Fruit fly (Drosophila melanogaster) whole organism, larva: Measurements from ENCODE around the gene Dip-C.

Experiments used
- noc ChIP-seq: fragments of 200-800 bp; sonication (Bioruptor generic); optimal IDR thresholded peaks from 3 replicates; lab custom pipeline; 2019; ENCODE audit warnings: missing biosample characterization, mild to moderate bottlenecking, missing genetic modification characterization, moderate library complexity

Gene Dip-C

dm6 chr3R:12406235-12407196 lies 7.0 kb downstream of the Dip-C start, which contains the start of gene CG5167:
TSS of gene CG5167 (plus strand) at chr3R:12406532.
- peak; percentile 68 for TF ChIP-seq noc (tag; lab: Kevin White, UChicago)

dm6 chr3R:12405928-12406234 lies 7.7 kb downstream of the Dip-C start, which contains the start of gene Cyp9f2:
TSS of gene Cyp9f2 (minus strand) at chr3R:12406028.
- no peak for TF ChIP-seq noc (tag; lab: Kevin White, UChicago)

dm6 chr3R:12405134-12405533 lies 8.4 kb downstream of the Dip-C start:
- no peak for TF ChIP-seq noc (tag; lab: Kevin White, UChicago)

dm6 chr3R:12402935-12403334 lies 10.6 kb downstream of the Dip-C start:
- peak; percentile 97 for TF ChIP-seq noc (tag; lab: Kevin White, UChicago)

DNA sequence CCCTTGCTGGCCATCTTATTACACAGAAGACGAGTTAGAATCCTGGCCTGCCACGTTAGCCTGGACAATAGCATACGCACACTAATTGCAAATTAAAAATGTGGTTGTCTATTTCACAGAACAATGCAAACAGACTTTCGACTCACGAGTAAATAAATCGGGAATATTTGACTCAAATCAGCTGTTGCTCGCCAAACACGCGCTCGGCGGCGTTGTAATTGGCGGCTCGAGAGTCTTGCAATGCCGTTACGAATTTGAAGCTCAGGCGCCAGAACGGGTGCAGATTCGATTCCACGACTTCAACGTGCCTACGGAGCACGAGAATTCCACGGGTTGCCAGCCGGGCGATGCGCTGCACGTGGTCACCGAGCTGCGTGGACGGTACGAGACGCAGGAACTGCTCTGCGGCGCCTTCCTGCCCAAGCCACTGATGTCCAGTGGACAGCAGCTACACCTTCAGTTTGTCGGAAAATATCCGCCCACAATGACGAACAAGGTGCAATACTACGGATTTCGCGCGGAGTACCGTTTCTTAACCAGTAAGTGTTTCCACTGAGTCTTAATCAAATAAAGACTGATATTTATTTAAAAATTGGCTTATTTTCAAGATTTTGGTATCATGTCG lies 11.8 kb downstream of the Dip-C start, which contains the start of gene DNAlig3:
Gene DNAlig3 (minus strand): TSS at position 168 of the 625 bp plus-strand sequence.
- TF ChIP-seq noc (tag; lab: Kevin White, UChicago), result no peak

DNA sequence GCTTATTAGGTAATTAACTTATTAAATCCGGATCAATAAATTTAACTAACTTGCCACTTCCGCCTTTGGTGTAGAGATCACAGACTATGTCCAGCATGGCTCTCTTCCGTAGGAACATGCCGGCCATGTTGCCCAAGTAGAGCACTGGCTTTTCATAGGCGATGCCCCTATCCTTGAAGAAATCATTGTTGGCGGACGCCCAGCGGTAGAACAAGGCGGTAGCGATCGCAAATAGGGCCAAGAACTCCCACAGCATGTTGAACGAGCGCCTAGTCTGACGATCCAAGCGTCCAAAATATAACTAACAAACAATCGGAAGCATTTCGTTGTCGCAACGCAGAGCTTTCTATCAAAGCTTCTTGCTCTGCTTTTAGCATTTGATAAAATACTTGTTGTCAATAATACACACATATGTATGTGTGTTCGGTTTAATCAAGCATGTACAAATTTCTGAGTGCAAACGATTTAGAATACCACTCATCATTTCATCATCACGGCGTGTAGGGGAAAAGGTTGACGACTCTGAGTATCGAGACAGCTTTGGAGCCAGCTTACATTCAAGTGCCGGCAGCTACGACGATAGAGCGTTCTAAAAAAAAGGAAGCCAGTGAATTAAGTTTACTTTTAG lies 14.8 kb downstream of the Dip-C start, which contains the start of gene Cyp9f3:
Gene Cyp9f3 (minus strand): TSS at position 310 of the 628 bp plus-strand sequence.
- TF ChIP-seq noc (tag; lab: Kevin White, UChicago), result no peak

dm6 chr3R:12398054-12398453 lies 15.5 kb downstream of the Dip-C start:
- TF ChIP-seq noc (tag; lab: Kevin White, UChicago), result no peak

DNA sequence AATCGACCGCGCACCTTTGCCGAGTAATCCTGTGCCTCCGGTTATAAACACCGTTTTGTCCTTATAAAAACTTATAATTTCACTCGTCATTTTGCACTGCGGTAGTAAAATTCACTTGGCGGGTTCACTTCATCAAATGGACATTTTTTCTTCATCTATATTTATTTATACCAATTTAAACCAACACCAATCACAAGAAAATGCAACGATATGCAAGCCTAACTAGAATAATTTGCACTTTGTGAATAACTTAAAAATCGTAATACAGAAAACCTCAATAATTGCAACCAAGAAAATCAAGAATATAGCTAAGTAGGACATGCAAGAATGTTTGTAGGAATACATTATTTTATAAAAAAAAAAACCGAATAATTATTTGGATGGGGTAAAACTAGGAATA lies 17.7 kb downstream of the Dip-C start, which contains the start of the genes CG10096 and CG10097:
Gene CG10096 (minus strand): TSS at position 101 of the 400 bp plus-strand sequence.
Gene CG10097 (minus strand): TSS at position 101 of the 400 bp plus-strand sequence.
- TF ChIP-seq noc (tag; lab: Kevin White, UChicago), result no peak

DNA sequence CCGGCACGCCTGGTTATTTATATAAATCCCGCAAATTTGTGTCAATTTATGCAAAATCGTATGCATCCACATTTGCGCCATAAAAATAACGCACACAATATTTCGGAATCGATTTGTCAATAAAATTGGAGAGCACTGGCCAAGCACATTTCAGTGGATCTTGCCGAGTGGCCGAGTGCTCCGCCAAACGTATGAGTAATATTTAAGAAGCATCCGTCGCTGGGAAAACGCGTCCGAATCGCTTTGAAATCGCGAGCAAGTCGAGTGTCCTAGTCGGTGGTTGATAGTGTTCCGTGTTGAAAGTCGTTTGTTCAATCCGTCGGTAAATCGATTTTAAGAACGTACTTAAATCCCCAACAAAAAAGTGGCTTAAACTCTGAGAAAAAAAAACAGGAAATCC lies 26.6 kb downstream of the Dip-C start, which contains the start of gene CG33098:
Gene CG33098 (plus strand): TSS at position 224 of the 400 bp plus-strand sequence.
- TF ChIP-seq noc (tag; lab: Kevin White, UChicago), result no peak

dm6 chr3R:12385949-12386348 lies 27.6 kb downstream of the Dip-C start, which contains the start of gene Sol1:
TSS of gene Sol1 (plus strand) at chr3R:12386249.
- no peak for TF ChIP-seq noc (tag; lab: Kevin White, UChicago)

dm6 chr3R:12384274-12384673 lies 29.3 kb downstream of the Dip-C start:
- no peak for TF ChIP-seq noc (tag; lab: Kevin White, UChicago)

DNA sequence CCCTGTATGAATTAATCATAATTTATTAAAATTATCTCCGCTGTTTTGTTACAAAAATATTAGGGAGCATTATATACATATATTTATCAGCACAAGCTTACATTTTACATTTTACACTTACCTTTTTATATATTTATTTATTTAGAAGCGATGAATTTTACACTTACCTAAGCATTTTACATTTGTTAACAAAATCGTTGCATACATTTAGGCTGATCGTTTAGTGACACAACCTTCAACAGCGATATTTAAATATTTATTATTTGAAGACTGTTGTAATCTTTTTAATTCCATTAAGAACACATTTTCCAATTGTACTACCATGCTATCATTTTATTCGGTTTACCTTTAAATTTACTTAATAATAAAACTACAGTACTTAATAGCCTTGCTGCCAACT lies 29.8 kb downstream of the Dip-C start:
- no peak for TF ChIP-seq noc (tag; lab: Kevin White, UChicago)

- TF ChIP-seq noc (tag; lab: Kevin White, UChicago), result no peak
Measured at dm6 chr3R:12383036-12383435, 30.5 kb downstream of the Dip-C start, which contains the start of gene GstD11. TSS of gene GstD11 (plus strand) at chr3R:12383336.

dm6 chr3R:12382563-12382962 lies 31.0 kb downstream of the Dip-C start, which contains the start of gene CG10035:
TSS of gene CG10035 (minus strand) at chr3R:12382691.
- TF ChIP-seq noc (tag; lab: Kevin White, UChicago), result no peak

dm6 chr3R:12381130-12381700 lies 32.3 kb downstream of the Dip-C start:
- TF ChIP-seq noc (tag; lab: Kevin White, UChicago), result no peak
